Worm (Caenorhabditis elegans) whole organism, L1 larva: ENCODE measurements around the gene nhr-126.

Source experiments
- C34B4.2 ChIP-seq: sonication (generic microtip); optimal IDR thresholded peaks from 2 replicates; lab custom pipeline; 2017; ENCODE audit warnings: mild to moderate bottlenecking, missing genetic modification characterization, missing compliant biosample characterization
- ama-1 ChIP-seq: fragments of 150-350 bp; optimal IDR thresholded peaks from 2 replicates; lab custom pipeline; 2014
- blmp-1 ChIP-seq: fragments of 150-350 bp; optimal IDR thresholded peaks from 2 replicates; lab custom pipeline; 2014; ENCODE audit warnings: missing biosample characterization, missing genetic modification characterization
- ceh-88 ChIP-seq: fragments of 200-800 bp; sonication (Bioruptor generic); IDR thresholded peaks from 2 replicates; pipeline ENCODE4 v1.3.6; 2022; ENCODE audit warnings: missing genetic modification characterization, missing compliant biosample characterization
- ceh-90 ChIP-seq: sonication (generic microtip); optimal IDR thresholded peaks from 2 replicates; lab custom pipeline; 2016; ENCODE audit warnings: missing genetic modification characterization, missing compliant biosample characterization
- ces-1 ChIP-seq: fragments of 150-350 bp; optimal IDR thresholded peaks from 2 replicates; lab custom pipeline; 2014; ENCODE audit warnings: missing biosample characterization, missing genetic modification reagents, missing genetic modification characterization
- dsc-1 ChIP-seq: sonication (generic microtip); optimal IDR thresholded peaks from 2 replicates; lab custom pipeline; 2016; ENCODE audit warnings: mild to moderate bottlenecking, missing genetic modification characterization, missing compliant biosample characterization
- egl-27 ChIP-seq, 2 experiments: fragments of 150-350 bp in 1 of 2; sonication (generic microtip); optimal IDR thresholded peaks; 3 replicates each; lab custom pipeline; 2017 to 2018; ENCODE audit warnings: missing biosample characterization in 2 of 2, missing genetic modification characterization in 2 of 2, missing genetic modification reagents in 2 of 2
- elt-2 ChIP-seq: sonication (generic microtip); optimal IDR thresholded peaks from 2 replicates; lab custom pipeline; 2016; ENCODE audit warnings: missing genetic modification characterization, mild to moderate bottlenecking, inconsistent platforms, missing compliant biosample characterization, missing genetic modification reagents
- fkh-4 ChIP-seq: sonication (generic microtip); optimal IDR thresholded peaks from 2 replicates; lab custom pipeline; 2016; ENCODE audit warnings: missing compliant biosample characterization, missing genetic modification characterization, borderline replicate concordance
- fos-1 ChIP-seq: fragments of 150-350 bp; optimal IDR thresholded peaks from 2 replicates; lab custom pipeline; 2014; ENCODE audit warnings: missing biosample characterization, missing genetic modification characterization
- hlh-17 ChIP-seq: fragments of 200-800 bp; sonication (Bioruptor generic); optimal IDR thresholded peaks from 2 replicates; lab custom pipeline; 2018; ENCODE audit warnings: missing genetic modification characterization, mild to moderate bottlenecking, missing compliant biosample characterization, moderate library complexity, borderline replicate concordance
- hpl-2 ChIP-seq: fragments of 150-350 bp; optimal IDR thresholded peaks from 2 replicates; lab custom pipeline; 2014; ENCODE audit warnings: missing biosample characterization, missing genetic modification reagents, missing genetic modification characterization
- irx-1 ChIP-seq: sonication (generic microtip); optimal IDR thresholded peaks from 2 replicates; lab custom pipeline; 2016; ENCODE audit warnings: missing genetic modification characterization, missing compliant biosample characterization
- isw-1 ChIP-seq: fragments of 200-800 bp; sonication (Bioruptor generic); IDR thresholded peaks from 2 replicates; pipeline ENCODE4 v1.3.6; 2022; ENCODE audit warnings: missing genetic modification characterization, missing compliant biosample characterization
- jun-1 ChIP-seq: fragments of 150-350 bp; optimal IDR thresholded peaks from 2 replicates; lab custom pipeline; 2014; ENCODE audit warnings: missing biosample characterization, missing genetic modification reagents, missing genetic modification characterization
- lin-15B ChIP-seq: fragments of 150-350 bp; sonication (generic microtip); optimal IDR thresholded peaks from 3 replicates; lab custom pipeline; 2014; ENCODE audit warnings: missing biosample characterization, missing genetic modification characterization
- mab-9 ChIP-seq: fragments of 200-800 bp; sonication (Bioruptor generic); IDR thresholded peaks from 2 replicates; pipeline ENCODE4 v1.3.6; 2022; ENCODE audit warnings: missing genetic modification reagents, missing genetic modification characterization, missing compliant biosample characterization
- mef-2 ChIP-seq: fragments of 150-350 bp; optimal IDR thresholded peaks from 2 replicates; lab custom pipeline; 2014; ENCODE audit warnings: missing biosample characterization, missing genetic modification characterization
- nhr-11 ChIP-seq: fragments of 150-350 bp; optimal IDR thresholded peaks from 2 replicates; lab custom pipeline; 2014; ENCODE audit warnings: missing biosample characterization, missing genetic modification characterization
- nhr-12 ChIP-seq: sonication (generic microtip); optimal IDR thresholded peaks from 2 replicates; lab custom pipeline; 2017; ENCODE audit warnings: missing biosample characterization, missing genetic modification characterization
- nhr-19 ChIP-seq: fragments of 200-800 bp; sonication (Bioruptor generic); conservative IDR thresholded peaks from 2 replicates; pipeline ENCODE4 v1.3.6; 2022; ENCODE audit warnings: missing genetic modification characterization, missing compliant biosample characterization
- nhr-20 ChIP-seq: sonication (generic microtip); optimal IDR thresholded peaks from 2 replicates; lab custom pipeline; 2016; ENCODE audit warnings: mild to moderate bottlenecking, missing genetic modification characterization, missing compliant biosample characterization
- nhr-47 ChIP-seq: sonication (generic microtip); optimal IDR thresholded peaks from 2 replicates; lab custom pipeline; 2016; ENCODE audit warnings: mild to moderate bottlenecking, missing genetic modification characterization, moderate library complexity, missing compliant biosample characterization
- pqm-1 ChIP-seq: sonication (generic microtip); optimal IDR thresholded peaks from 3 replicates; lab custom pipeline; 2017; ENCODE audit warnings: missing biosample characterization, missing genetic modification characterization
- snpc-4 ChIP-seq: fragments of 150-350 bp; optimal IDR thresholded peaks from 2 replicates; lab custom pipeline; 2014; ENCODE audit warnings: missing biosample characterization, missing genetic modification characterization
- sox-4 ChIP-seq: sonication (generic microtip); optimal IDR thresholded peaks from 2 replicates; lab custom pipeline; 2016; ENCODE audit warnings: missing genetic modification characterization, missing compliant biosample characterization
- tbx-2 ChIP-seq: sonication (generic microtip); optimal IDR thresholded peaks from 2 replicates; lab custom pipeline; 2016; ENCODE audit warnings: missing genetic modification characterization, missing compliant biosample characterization
- tlp-1 ChIP-seq: fragments of 150-350 bp; optimal IDR thresholded peaks from 2 replicates; lab custom pipeline; 2014; ENCODE audit warnings: missing biosample characterization, missing genetic modification characterization
- unc-130 ChIP-seq: fragments of 150-350 bp; optimal IDR thresholded peaks from 2 replicates; lab custom pipeline; 2017; ENCODE audit warnings: missing biosample characterization, missing genetic modification characterization, inconsistent platforms
- unc-30 ChIP-seq: sonication (generic microtip); optimal IDR thresholded peaks from 2 replicates; lab custom pipeline; 2017; ENCODE audit warnings: missing biosample characterization, missing genetic modification characterization
- unc-62 ChIP-seq: fragments of 150-350 bp; optimal IDR thresholded peaks from 2 replicates; lab custom pipeline; 2014; ENCODE audit warnings: missing biosample characterization, missing genetic modification reagents, missing genetic modification characterization
- unc-86 ChIP-seq: sonication (generic microtip); optimal IDR thresholded peaks from 2 replicates; lab custom pipeline; 2016; ENCODE audit warnings: missing genetic modification characterization, missing compliant biosample characterization
- unc-98 ChIP-seq: fragments of 200-800 bp; sonication (Bioruptor generic); IDR thresholded peaks from 2 replicates; pipeline ENCODE4 v1.3.6; 2022; ENCODE audit warnings: missing genetic modification characterization, missing compliant biosample characterization
- vab-15 ChIP-seq: sonication (generic microtip); optimal IDR thresholded peaks from 2 replicates; lab custom pipeline; 2017; ENCODE audit warnings: missing genotype, mild to moderate bottlenecking, missing genetic modification characterization, missing compliant biosample characterization
- xbp-1 ChIP-seq: sonication (generic microtip); optimal IDR thresholded peaks from 2 replicates; lab custom pipeline; 2016; ENCODE audit warnings: missing genetic modification characterization, missing compliant biosample characterization
- zip-4 ChIP-seq: fragments of 200-800 bp; sonication (Bioruptor generic); optimal IDR thresholded peaks from 2 replicates; lab custom pipeline; 2018; ENCODE audit warnings: mild to moderate bottlenecking, missing genetic modification characterization, moderate library complexity, missing compliant biosample characterization
- ztf-11 ChIP-seq, 2 experiments: sonication (generic microtip); optimal IDR thresholded peaks; 2 replicates each; lab custom pipeline; 2016 to 2017; ENCODE audit warnings: missing genetic modification characterization in 2 of 2, missing biosample characterization in 1 of 2, missing compliant biosample characterization in 1 of 2
- ztf-4 ChIP-seq: fragments of 150-350 bp; optimal IDR thresholded peaks from 2 replicates; lab custom pipeline; 2014; ENCODE audit warnings: missing biosample characterization, missing genetic modification characterization

Gene nhr-126

DNA sequence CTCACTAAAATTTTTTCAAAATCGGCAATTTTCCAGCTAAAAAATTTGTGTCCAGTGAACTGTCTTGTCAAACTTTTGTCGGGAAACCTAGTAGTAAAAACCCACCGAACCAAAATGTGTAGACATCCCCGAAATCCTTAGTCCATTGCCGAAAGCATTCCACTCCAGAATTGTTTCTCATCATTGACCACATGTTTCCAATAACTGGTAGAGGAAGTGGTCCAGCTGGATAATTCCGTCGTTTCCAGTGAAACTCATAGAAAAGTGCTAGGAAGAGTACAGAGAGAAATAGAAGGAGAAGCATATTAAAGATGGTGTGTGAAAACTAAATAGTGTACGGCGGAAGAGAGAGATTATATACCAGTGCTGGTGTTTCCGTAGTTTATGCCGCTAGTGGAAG is 24.8 kb upstream of the nhr-126 start, which contains the start of gene cyp-33C12:
TSS of gene cyp-33C12 (minus strand) at position 321 of the 400 bp plus-strand sequence.
- TF ChIP-seq unc-98 (GFP tag; lab: Robert Waterston, UW) (no peak), isw-1 (GFP tag; lab: Robert Waterston, UW) (no peak), unc-30 (no peak), dsc-1 (peak; percentile 91), zip-4 (GFP tag; lab: Kevin White, UChicago) (no peak), nhr-19 (GFP tag; lab: Robert Waterston, UW) (no peak), fkh-4 (tag; lab: Kevin White, UChicago) (peak; percentile 71), nhr-20 (tag; lab: Kevin White, UChicago) (no peak), egl-27 (tag; optimal IDR thresholded peaks at IDR 0.05; lab: Kevin White, UChicago) (no peak)

DNA sequence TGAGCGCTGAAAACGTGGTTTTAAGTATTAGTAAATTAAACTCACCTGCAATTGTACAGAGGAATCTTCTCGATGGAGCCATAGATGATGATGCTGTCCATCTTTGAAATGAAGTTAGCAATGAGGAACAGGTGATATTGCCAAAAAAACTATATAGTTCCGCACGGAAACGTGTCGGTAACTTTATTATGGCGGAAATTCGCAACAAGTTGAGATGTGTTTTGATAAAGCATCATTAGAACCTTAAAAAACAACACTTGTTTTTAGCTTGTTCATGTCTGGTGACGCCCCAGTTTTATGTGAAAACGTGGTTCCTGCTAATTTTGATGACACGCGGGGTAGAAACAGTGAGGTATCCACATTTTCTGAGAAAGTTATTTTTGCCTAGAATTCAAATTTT is 22.7 kb upstream of the nhr-126 start, which contains the start of gene srt-40:
TSS of gene srt-40 (minus strand) at position 101 of the 400 bp plus-strand sequence.
- TF ChIP-seq nhr-11 (no peak), sox-4 (tag; lab: Kevin White, UChicago) (no peak), hlh-17 (GFP tag; lab: Kevin White, UChicago) (no peak), unc-86 (tag; lab: Kevin White, UChicago) (no peak), jun-1 (tag; lab: Kevin White, UChicago) (no peak), dsc-1 (no peak), lin-15B (no peak), ztf-11 (tag; optimal IDR thresholded peaks at IDR 0.05; lab: Kevin White, UChicago) (no peak), ztf-4 (tag; lab: Kevin White, UChicago) (no peak), ceh-90 (no peak), ceh-88 (GFP tag; lab: Robert Waterston, UW) (no peak), unc-62 (no peak), irx-1 (tag; lab: Kevin White, UChicago) (no peak), unc-130 (tag; lab: Kevin White, UChicago) (no peak), elt-2 (tag; lab: Kevin White, UChicago) (no peak), pqm-1 (tag; lab: Kevin White, UChicago) (no peak), ces-1 (GFP tag; lab: Kevin White, UChicago) (no peak), ama-1 (lab: Kevin White, UChicago) (no peak), nhr-12 (tag; lab: Kevin White, UChicago) (no peak)
- TF ChIP-seq, all 84 proteins: peak for 0

DNA sequence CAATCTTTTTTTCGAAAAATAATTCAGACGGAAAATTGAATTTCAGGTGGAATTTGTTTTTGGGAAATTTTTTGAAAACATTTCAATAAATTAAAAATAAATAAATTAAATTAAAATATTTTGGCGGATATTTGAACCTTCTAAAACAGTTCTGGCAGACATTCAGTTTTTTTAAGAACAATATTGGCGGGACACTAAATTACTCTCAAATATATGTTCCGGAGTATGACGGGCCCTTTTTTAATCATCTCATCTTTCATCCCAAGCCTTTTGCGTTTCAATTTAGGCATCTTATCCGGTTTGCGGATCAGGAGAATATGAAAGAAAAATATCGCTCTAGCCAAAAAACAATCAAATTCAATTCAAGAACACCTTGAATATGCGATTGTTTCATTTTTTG is 22.1 kb upstream of the nhr-126 start, which contains the start of gene svh-11:
TSS of gene svh-11 (plus strand) at position 301 of the 400 bp plus-strand sequence.
- no peak for TF ChIP-seq nhr-47 (tag; lab: Kevin White, UChicago)
- TF ChIP-seq fos-1 (tag; lab: Kevin White, UChicago) = no peak
- TF ChIP-seq mab-9 = no peak
- no peak for TF ChIP-seq unc-86 (tag; lab: Kevin White, UChicago)
- TF ChIP-seq ceh-90 = no peak
- no peak for TF ChIP-seq blmp-1 (tag; lab: Kevin White, UChicago)
- TF ChIP-seq xbp-1 (tag; lab: Kevin White, UChicago) = no peak
- no peak for TF ChIP-seq fkh-4 (tag; lab: Kevin White, UChicago)
- no peak for TF ChIP-seq ces-1 (GFP tag; lab: Kevin White, UChicago)
- TF ChIP-seq C34B4.2 (tag; lab: Kevin White, UChicago) = no peak
- no peak for TF ChIP-seq tlp-1 (tag; lab: Kevin White, UChicago)
- TF ChIP-seq mef-2 (tag; lab: Kevin White, UChicago) = no peak
- no peak for TF ChIP-seq vab-15 (tag; lab: Kevin White, UChicago)
- no peak for TF ChIP-seq hpl-2 (GFP tag; lab: Kevin White, UChicago)
- no peak for TF ChIP-seq tbx-2 (tag; lab: Kevin White, UChicago)
- no peak for TF ChIP-seq unc-62
- TF ChIP-seq nhr-19 (GFP tag; lab: Robert Waterston, UW) = no peak
- TF ChIP-seq snpc-4 (tag; lab: Kevin White, UChicago) = no peak
- TF ChIP-seq elt-2 (tag; lab: Kevin White, UChicago) = no peak
